Fruit fly (Drosophila melanogaster): ENCODE data around the gene CG43367.

DNA sequence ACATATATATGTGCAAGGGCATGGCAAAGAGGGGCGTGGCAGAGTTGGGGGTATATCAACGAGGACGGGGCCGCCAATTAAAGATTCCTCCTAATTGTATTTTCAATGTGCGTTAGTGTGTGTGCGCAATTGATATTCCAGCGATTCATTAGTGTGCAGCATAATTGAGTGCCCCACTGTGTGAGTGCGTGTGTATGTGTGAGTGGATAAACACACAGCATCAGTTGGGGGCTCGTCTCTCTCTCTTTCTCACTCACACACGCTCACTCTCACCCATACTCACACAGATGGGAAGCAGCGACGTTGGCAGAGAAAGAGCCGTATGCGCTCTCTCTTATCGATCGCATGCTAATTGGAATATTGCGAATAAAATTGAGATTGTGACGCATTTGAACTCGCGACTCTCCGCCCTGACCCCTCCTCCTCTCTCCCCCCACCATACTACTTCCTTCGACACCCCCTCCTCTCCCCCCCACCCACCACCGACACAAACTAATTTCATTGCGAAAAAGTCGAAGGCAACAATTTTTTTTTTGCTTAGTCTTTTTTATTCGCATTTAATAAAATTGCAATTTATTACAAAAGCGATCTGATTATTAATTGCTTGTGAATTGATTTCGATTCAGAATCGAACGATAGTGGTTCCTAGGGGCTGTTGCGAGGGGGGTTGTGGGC, 39.9 kb downstream of the CG43367 start:
- TF ChIP-seq CG15336 (GFP tag; IDR thresholded peaks at IDR 0.05) (0 out of 2 replicates have a peak, but pooled peaks have one; percentile 18), Sox14 (GFP tag; optimal IDR thresholded peaks at IDR 0.05) (no peak), CG9139 (GFP tag; optimal IDR thresholded peaks at IDR 0.05) (no peak), CG6854 (GFP tag; optimal IDR thresholded peaks at IDR 0.05) (no peak), CG31627 (GFP tag; optimal IDR thresholded peaks at IDR 0.05) (no peak), CG11902 (GFP tag; optimal IDR thresholded peaks at IDR 0.05) (no peak), CG6276 (GFP tag; optimal IDR thresholded peaks at IDR 0.05) (no peak), Lpt (GFP tag; optimal IDR thresholded peaks at IDR 0.05) (no peak), Blimp-1 (GFP tag; optimal IDR thresholded peaks at IDR 0.05) (no peak), dsx (GFP tag; optimal IDR thresholded peaks at IDR 0.05; ENCODE audit: poor library complexity, severe bottlenecking) (no peak), CG32006 (GFP tag; optimal IDR thresholded peaks at IDR 0.05) (no peak), Eip75B (GFP tag; optimal IDR thresholded peaks at IDR 0.05) (no peak), CG8632 (GFP tag; optimal IDR thresholded peaks at IDR 0.05) (no peak), net (GFP tag; optimal IDR thresholded peaks at IDR 0.05) (no peak)

Data from whole organism, prepupa.